Worm (Caenorhabditis elegans) whole organism, L1 larva: Measurements from ENCODE around the gene msp-57.

Experiments
- C04F5.9 ChIP-seq: sonication (generic microtip); optimal IDR thresholded peaks from 2 replicates; lab custom pipeline; 2016; ENCODE audit warnings: missing genetic modification characterization, missing compliant biosample characterization
- C16A3.4 ChIP-seq: fragments of 150-350 bp; optimal IDR thresholded peaks from 2 replicates; lab custom pipeline; 2014; ENCODE audit warnings: missing biosample characterization, missing genetic modification characterization
- Y116A8C.19 ChIP-seq: sonication (generic microtip); optimal IDR thresholded peaks from 2 replicates; lab custom pipeline; 2016; ENCODE audit warnings: missing compliant biosample characterization, missing genetic modification characterization, borderline replicate concordance
- aly-2 ChIP-seq: fragments of 150-350 bp; optimal IDR thresholded peaks from 2 replicates; lab custom pipeline; 2014; ENCODE audit warnings: missing biosample characterization, missing genetic modification characterization
- ama-1 ChIP-seq: fragments of 150-350 bp; optimal IDR thresholded peaks from 2 replicates; lab custom pipeline; 2014
- blmp-1 ChIP-seq: fragments of 150-350 bp; optimal IDR thresholded peaks from 2 replicates; lab custom pipeline; 2014; ENCODE audit warnings: missing biosample characterization, missing genetic modification characterization
- ceh-63 ChIP-seq: fragments of 200-800 bp; sonication (Bioruptor generic); optimal IDR thresholded peaks from 2 replicates; lab custom pipeline; 2018; ENCODE audit warnings: mild to moderate bottlenecking, missing genetic modification characterization, missing compliant biosample characterization
- ceh-82 ChIP-seq, 3 experiments: fragments of 150-350 bp in 1 of 3; sonication (generic microtip) in 2 of 3; optimal IDR thresholded peaks; 2 replicates each; lab custom pipeline; 2014 to 2017; ENCODE audit warnings: missing biosample characterization in 3 of 3, missing genetic modification characterization in 3 of 3
- dsc-1 ChIP-seq: sonication (generic microtip); optimal IDR thresholded peaks from 2 replicates; lab custom pipeline; 2016; ENCODE audit warnings: mild to moderate bottlenecking, missing genetic modification characterization, missing compliant biosample characterization
- efl-1 ChIP-seq, 4 experiments: fragments of 150-350 bp; optimal IDR thresholded peaks in 3 of 4; peaks in 1 of 4; 1 replicate in 1 of 4; 2 replicates in 3 of 4; lab custom pipeline; 2014; ENCODE audit warnings: missing biosample characterization in 2 of 4, missing genetic modification characterization in 2 of 4, missing genetic modification reagents in 2 of 4
- efl-3 ChIP-seq: fragments of 200-800 bp; sonication (Bioruptor generic); optimal IDR thresholded peaks from 2 replicates; lab custom pipeline; 2018; ENCODE audit warnings: mild to moderate bottlenecking, missing genetic modification characterization, missing compliant biosample characterization
- egl-13 ChIP-seq: sonication (generic microtip); optimal IDR thresholded peaks from 2 replicates; lab custom pipeline; 2016; ENCODE audit warnings: missing genotype, missing genetic modification reagents, missing genetic modification characterization, missing compliant biosample characterization
- egl-27 ChIP-seq, 2 experiments: fragments of 150-350 bp in 1 of 2; sonication (generic microtip); optimal IDR thresholded peaks; 3 replicates each; lab custom pipeline; 2017 to 2018; ENCODE audit warnings: missing biosample characterization in 2 of 2, missing genetic modification characterization in 2 of 2, missing genetic modification reagents in 2 of 2
- elt-3 ChIP-seq, 6 experiments: fragments of 150-350 bp in 1 of 6; sonication (generic microtip); optimal IDR thresholded peaks; 2 replicates each; lab custom pipeline; 2017 to 2018; ENCODE audit warnings: missing biosample characterization in 6 of 6, missing genetic modification characterization in 6 of 6, inconsistent platforms in 1 of 6
- ets-5 ChIP-seq: fragments of 200-800 bp; sonication (Bioruptor generic); IDR thresholded peaks from 2 replicates; pipeline ENCODE4 v1.3.6; 2022; ENCODE audit warnings: missing genetic modification characterization, missing compliant biosample characterization
- grh-1 ChIP-seq: fragments of 200-800 bp; sonication (Bioruptor generic); IDR thresholded peaks from 2 replicates; pipeline ENCODE4 v1.3.6; 2022; ENCODE audit warnings: missing genetic modification reagents, missing genetic modification characterization, missing compliant biosample characterization
- isw-1 ChIP-seq: fragments of 200-800 bp; sonication (Bioruptor generic); IDR thresholded peaks from 2 replicates; pipeline ENCODE4 v1.3.6; 2022; ENCODE audit warnings: missing genetic modification characterization, missing compliant biosample characterization
- jun-1 ChIP-seq: fragments of 150-350 bp; optimal IDR thresholded peaks from 2 replicates; lab custom pipeline; 2014; ENCODE audit warnings: missing biosample characterization, missing genetic modification reagents, missing genetic modification characterization
- lin-14 ChIP-seq: fragments of 200-800 bp; sonication (Bioruptor generic); optimal IDR thresholded peaks from 2 replicates; lab custom pipeline; 2018; ENCODE audit warnings: mild to moderate bottlenecking, missing genetic modification characterization, moderate library complexity, missing compliant biosample characterization
- lin-39 ChIP-seq: fragments of 150-350 bp; optimal IDR thresholded peaks from 2 replicates; lab custom pipeline; 2014; ENCODE audit warnings: missing biosample characterization, missing genetic modification reagents, missing genetic modification characterization
- lir-3 ChIP-seq: sonication (generic microtip); optimal IDR thresholded peaks from 2 replicates; lab custom pipeline; 2016; ENCODE audit warnings: mild to moderate bottlenecking, missing genetic modification characterization, moderate library complexity, missing compliant biosample characterization; ENCODE audit not compliant: poor library complexity
- lsy-2 ChIP-seq, 2 experiments: fragments of 150-350 bp; optimal IDR thresholded peaks; 2 replicates each; lab custom pipeline; 2014; ENCODE audit warnings: missing biosample characterization in 2 of 2, missing genetic modification characterization in 2 of 2
- mab-9 ChIP-seq: fragments of 200-800 bp; sonication (Bioruptor generic); IDR thresholded peaks from 2 replicates; pipeline ENCODE4 v1.3.6; 2022; ENCODE audit warnings: missing genetic modification reagents, missing genetic modification characterization, missing compliant biosample characterization
- mdl-1 ChIP-seq, 2 experiments: fragments of 150-350 bp; optimal IDR thresholded peaks; 2 replicates each; lab custom pipeline; 2014 to 2017; ENCODE audit warnings: missing biosample characterization in 2 of 2, missing genetic modification characterization in 2 of 2, inconsistent platforms in 1 of 2
- mep-1 ChIP-seq: fragments of 150-350 bp; optimal IDR thresholded peaks from 2 replicates; lab custom pipeline; 2014; ENCODE audit warnings: missing biosample characterization, missing genetic modification characterization
- nhr-11 ChIP-seq: fragments of 150-350 bp; optimal IDR thresholded peaks from 2 replicates; lab custom pipeline; 2014; ENCODE audit warnings: missing biosample characterization, missing genetic modification characterization
- nhr-19 ChIP-seq: fragments of 200-800 bp; sonication (Bioruptor generic); conservative IDR thresholded peaks from 2 replicates; pipeline ENCODE4 v1.3.6; 2022; ENCODE audit warnings: missing genetic modification characterization, missing compliant biosample characterization
- nhr-20 ChIP-seq: sonication (generic microtip); optimal IDR thresholded peaks from 2 replicates; lab custom pipeline; 2016; ENCODE audit warnings: mild to moderate bottlenecking, missing genetic modification characterization, missing compliant biosample characterization
- nhr-237 ChIP-seq: fragments of 150-350 bp; optimal IDR thresholded peaks from 2 replicates; lab custom pipeline; 2014; ENCODE audit warnings: missing biosample characterization, missing genetic modification characterization
- nhr-28 ChIP-seq: fragments of 150-350 bp; optimal IDR thresholded peaks from 2 replicates; lab custom pipeline; 2014; ENCODE audit warnings: missing biosample characterization, missing genetic modification characterization
- nhr-47 ChIP-seq: sonication (generic microtip); optimal IDR thresholded peaks from 2 replicates; lab custom pipeline; 2016; ENCODE audit warnings: mild to moderate bottlenecking, missing genetic modification characterization, moderate library complexity, missing compliant biosample characterization
- nhr-71 ChIP-seq: sonication (generic microtip); optimal IDR thresholded peaks from 2 replicates; lab custom pipeline; 2016; ENCODE audit warnings: mild to moderate bottlenecking, missing genetic modification characterization, moderate library complexity, missing compliant biosample characterization
- nhr-77 ChIP-seq: fragments of 150-350 bp; optimal IDR thresholded peaks from 2 replicates; lab custom pipeline; 2014; ENCODE audit warnings: missing biosample characterization, missing genetic modification characterization
- nhr-85 ChIP-seq: sonication (generic microtip); peaks from one replicate; lab custom pipeline; 2016; ENCODE audit warnings: missing genetic modification characterization, inconsistent platforms, missing compliant biosample characterization
- pag-3 ChIP-seq: sonication (generic microtip); optimal IDR thresholded peaks from 2 replicates; lab custom pipeline; 2017; ENCODE audit warnings: missing genetic modification characterization, mild to moderate bottlenecking, missing compliant biosample characterization, antibody characterized with exemption, borderline replicate concordance; ENCODE audit not compliant: insufficient read depth
- pax-3 ChIP-seq: fragments of 200-800 bp; sonication (Bioruptor generic); optimal IDR thresholded peaks from 2 replicates; lab custom pipeline; 2018; ENCODE audit warnings: mild to moderate bottlenecking, missing genetic modification characterization, moderate library complexity, missing compliant biosample characterization
- rnt-1 ChIP-seq: sonication (generic microtip); optimal IDR thresholded peaks from 2 replicates; lab custom pipeline; 2016; ENCODE audit warnings: mild to moderate bottlenecking, missing genetic modification characterization, moderate library complexity, missing compliant biosample characterization
- snu-23 ChIP-seq: sonication (generic microtip); optimal IDR thresholded peaks from 2 replicates; lab custom pipeline; 2016; ENCODE audit warnings: missing genetic modification characterization, missing compliant biosample characterization
- sup-37 ChIP-seq: fragments of 200-800 bp; sonication (Bioruptor generic); optimal IDR thresholded peaks from 2 replicates; lab custom pipeline; 2018; ENCODE audit warnings: mild to moderate bottlenecking, missing genetic modification characterization, missing compliant biosample characterization
- swsn-7 ChIP-seq: sonication (generic microtip); optimal IDR thresholded peaks from 2 replicates; lab custom pipeline; 2016; ENCODE audit warnings: missing genetic modification characterization, missing compliant biosample characterization
- tlp-1 ChIP-seq: fragments of 150-350 bp; optimal IDR thresholded peaks from 2 replicates; lab custom pipeline; 2014; ENCODE audit warnings: missing biosample characterization, missing genetic modification characterization
- unc-30 ChIP-seq: sonication (generic microtip); optimal IDR thresholded peaks from 2 replicates; lab custom pipeline; 2017; ENCODE audit warnings: missing biosample characterization, missing genetic modification characterization
- unc-62 ChIP-seq: fragments of 150-350 bp; optimal IDR thresholded peaks from 2 replicates; lab custom pipeline; 2014; ENCODE audit warnings: missing biosample characterization, missing genetic modification reagents, missing genetic modification characterization
- unc-86 ChIP-seq: sonication (generic microtip); optimal IDR thresholded peaks from 2 replicates; lab custom pipeline; 2016; ENCODE audit warnings: missing genetic modification characterization, missing compliant biosample characterization
- unc-98 ChIP-seq: fragments of 200-800 bp; sonication (Bioruptor generic); IDR thresholded peaks from 2 replicates; pipeline ENCODE4 v1.3.6; 2022; ENCODE audit warnings: missing genetic modification characterization, missing compliant biosample characterization
- xbp-1 ChIP-seq: sonication (generic microtip); optimal IDR thresholded peaks from 2 replicates; lab custom pipeline; 2016; ENCODE audit warnings: missing genetic modification characterization, missing compliant biosample characterization
- zip-4 ChIP-seq: fragments of 200-800 bp; sonication (Bioruptor generic); optimal IDR thresholded peaks from 2 replicates; lab custom pipeline; 2018; ENCODE audit warnings: mild to moderate bottlenecking, missing genetic modification characterization, moderate library complexity, missing compliant biosample characterization
- ztf-11 ChIP-seq, 2 experiments: sonication (generic microtip); optimal IDR thresholded peaks; 2 replicates each; lab custom pipeline; 2016 to 2017; ENCODE audit warnings: missing genetic modification characterization in 2 of 2, missing biosample characterization in 1 of 2, missing compliant biosample characterization in 1 of 2
- ztf-4 ChIP-seq: fragments of 150-350 bp; optimal IDR thresholded peaks from 2 replicates; lab custom pipeline; 2014; ENCODE audit warnings: missing biosample characterization, missing genetic modification characterization

msp-57 gene

ce11 chrIV:5076607-5077006 is 14.2 kb downstream of the msp-57 start:
- no peak for TF ChIP-seq ztf-11 (tag; optimal IDR thresholded peaks at IDR 0.05; lab: Kevin White, UChicago)
- TF ChIP-seq snu-23 (GFP tag; lab: Kevin White, UChicago), result no peak
- TF ChIP-seq nhr-19, result no peak
- no peak for TF ChIP-seq C04F5.9 (tag; lab: Kevin White, UChicago)
- no peak for TF ChIP-seq efl-1 (optimal IDR thresholded peaks at IDR 0.05; lab: Kevin White, UChicago)
- peak in 1 of 2 experiments; percentile 9 for TF ChIP-seq efl-1 (GFP tag; optimal IDR thresholded peaks at IDR 0.05 in 1 of 2; lab: Kevin White, UChicago)
- TF ChIP-seq nhr-237 (tag; lab: Kevin White, UChicago), result no peak
- TF ChIP-seq egl-27 (tag; optimal IDR thresholded peaks at IDR 0.05; lab: Kevin White, UChicago), result no peak
- TF ChIP-seq sup-37, result no peak
- no peak for TF ChIP-seq swsn-7 (tag; lab: Kevin White, UChicago)
- no peak for TF ChIP-seq efl-3 (GFP tag; lab: Kevin White, UChicago)
- TF ChIP-seq blmp-1, result no peak
- no peak for TF ChIP-seq lir-3 (tag; lab: Kevin White, UChicago)
- no peak for TF ChIP-seq tlp-1
- no peak for TF ChIP-seq jun-1 (tag; lab: Kevin White, UChicago)
- TF ChIP-seq lin-14 (GFP tag; lab: Kevin White, UChicago), result peak; percentile 3
- TF ChIP-seq, all 84 proteins: peak for 2

- TF ChIP-seq blmp-1, result peak; percentile 68
- TF ChIP-seq ceh-82 (tag; optimal IDR thresholded peaks at IDR 0.05; lab: Kevin White, UChicago), result no peak
- TF ChIP-seq pax-3 (tag; lab: Kevin White, UChicago), result no peak
- no peak for TF ChIP-seq grh-1 (GFP tag; lab: Robert Waterston, UW)
- no peak for TF ChIP-seq unc-62 (GFP tag; lab: Kevin White, UChicago)
- no peak for TF ChIP-seq lin-39 (tag; lab: Kevin White, UChicago)
- no peak for TF ChIP-seq nhr-11 (tag; lab: Kevin White, UChicago)
- no peak for TF ChIP-seq mab-9 (GFP tag; lab: Robert Waterston, UW)
- no peak for TF ChIP-seq zip-4 (GFP tag; lab: Kevin White, UChicago)
- peak; percentile 14 for TF ChIP-seq lin-14 (GFP tag; lab: Kevin White, UChicago)
- peak; percentile 7 for TF ChIP-seq snu-23 (GFP tag; lab: Kevin White, UChicago)
- peak; percentile 33 for TF ChIP-seq nhr-85
- TF ChIP-seq unc-98 (GFP tag; lab: Robert Waterston, UW), result no peak
- TF ChIP-seq mdl-1 (tag; optimal IDR thresholded peaks at IDR 0.05; lab: Kevin White, UChicago), result no peak
- TF ChIP-seq pag-3 (tag; lab: Kevin White, UChicago), result no peak
- TF ChIP-seq aly-2 (tag; lab: Kevin White, UChicago), result no peak
- no peak for TF ChIP-seq mep-1 (tag; lab: Kevin White, UChicago)
- no peak for TF ChIP-seq rnt-1 (tag; lab: Kevin White, UChicago)
- TF ChIP-seq nhr-20 (tag; lab: Kevin White, UChicago), result no peak
- TF ChIP-seq nhr-47 (tag; lab: Kevin White, UChicago), result no peak
- TF ChIP-seq nhr-28 (tag; lab: Kevin White, UChicago), result no peak
- no peak for TF ChIP-seq ets-5 (GFP tag; lab: Robert Waterston, UW)
- TF ChIP-seq egl-13 (tag; lab: Kevin White, UChicago), result no peak
- no peak for TF ChIP-seq ceh-63
- TF ChIP-seq C16A3.4 (tag; lab: Kevin White, UChicago), result no peak
- peak in 1 of 2 experiments; percentile 10 for TF ChIP-seq lsy-2 (tag; optimal IDR thresholded peaks at IDR 0.05; lab: Kevin White, UChicago)
These were observed 15.5 kb downstream of the msp-57 start for ce11 chrIV:5077918-5078317.

ce11 chrIV:5078846-5079245 is 16.5 kb downstream of the msp-57 start:
- TF ChIP-seq nhr-85 (peak; percentile 7), ceh-82 (tag; optimal IDR thresholded peaks at IDR 0.05; lab: Kevin White, UChicago) (no peak), nhr-47 (tag; lab: Kevin White, UChicago) (no peak), xbp-1 (tag; lab: Kevin White, UChicago) (no peak), unc-62 (GFP tag; lab: Kevin White, UChicago) (no peak), Y116A8C.19 (tag; lab: Kevin White, UChicago) (no peak), ztf-4 (tag; lab: Kevin White, UChicago) (no peak), unc-86 (tag; lab: Kevin White, UChicago) (no peak), nhr-77 (tag; lab: Kevin White, UChicago) (no peak), nhr-71 (tag; lab: Kevin White, UChicago) (peak; percentile 35), egl-13 (tag; lab: Kevin White, UChicago) (no peak), ama-1 (lab: Kevin White, UChicago) (no peak), dsc-1 (peak; percentile 49), tlp-1 (no peak), isw-1 (GFP tag; lab: Robert Waterston, UW) (no peak), ets-5 (GFP tag; lab: Robert Waterston, UW) (no peak), unc-30 (tag; lab: Kevin White, UChicago) (no peak), lin-14 (GFP tag; lab: Kevin White, UChicago) (peak; percentile 57), unc-98 (GFP tag; lab: Robert Waterston, UW) (no peak), elt-3 (tag; optimal IDR thresholded peaks at IDR 0.05; lab: Kevin White, UChicago) (no peak)
